Fruit fly (Drosophila melanogaster) whole organism, wandering third instar larva: ENCODE results near the gene APC4.

Experiments
- CG9705 ChIP-seq: fragments of 200-800 bp; sonication (Bioruptor generic); optimal IDR thresholded peaks from 2 replicates; lab custom pipeline; 2018; ENCODE audit warnings: missing biosample characterization, mild to moderate bottlenecking, missing genetic modification characterization
- CrebA ChIP-seq: fragments of 200-800 bp; sonication (Bioruptor generic); optimal IDR thresholded peaks from 2 replicates; lab custom pipeline; 2016; ENCODE audit warnings: missing biosample characterization, mild to moderate bottlenecking, missing genetic modification characterization, borderline replicate concordance
- Dfd ChIP-seq: fragments of >200 bp; optimal IDR thresholded peaks from 2 replicates; lab custom pipeline; 2017; ENCODE audit warnings: missing biosample characterization, missing genetic modification characterization
- GATAd ChIP-seq: sonication (Bioruptor generic); optimal IDR thresholded peaks from 2 replicates; lab custom pipeline; 2016; ENCODE audit warnings: missing biosample characterization, missing genetic modification characterization
- HLH106 ChIP-seq: fragments of 200-800 bp; optimal IDR thresholded peaks from 3 replicates; lab custom pipeline; 2019; ENCODE audit warnings: missing biosample characterization, mild to moderate bottlenecking, missing genetic modification characterization, moderate library complexity
- Hr78 ChIP-seq: fragments of >200 bp; optimal IDR thresholded peaks from 2 replicates; lab custom pipeline; 2017; ENCODE audit warnings: missing biosample characterization, missing genetic modification characterization
- Mio ChIP-seq: sonication (Bioruptor generic); optimal IDR thresholded peaks from 2 replicates; lab custom pipeline; 2016; ENCODE audit warnings: missing biosample characterization, missing genetic modification characterization
- Myc ChIP-seq: fragments of >200 bp; optimal IDR thresholded peaks from 2 replicates; lab custom pipeline; 2017
- OdsH ChIP-seq: fragments of 200-800 bp; sonication (Bioruptor generic); optimal IDR thresholded peaks from 2 replicates; lab custom pipeline; 2016; ENCODE audit warnings: missing biosample characterization, mild to moderate bottlenecking, missing genetic modification characterization
- Sp1 ChIP-seq: fragments of 200-800 bp; sonication (Bioruptor generic); optimal IDR thresholded peaks from 3 replicates; lab custom pipeline; 2019; ENCODE audit warnings: missing biosample characterization, mild to moderate bottlenecking, missing genetic modification characterization, moderate library complexity
- brk ChIP-seq: fragments of 200-800 bp; sonication (Bioruptor generic); optimal IDR thresholded peaks from 2 replicates; lab custom pipeline; 2016; ENCODE audit warnings: missing biosample characterization, mild to moderate bottlenecking, missing genetic modification characterization
- dmrt93B ChIP-seq: fragments of 200-800 bp; sonication (Bioruptor generic); optimal IDR thresholded peaks from 2 replicates; lab custom pipeline; 2018; ENCODE audit warnings: missing biosample characterization, mild to moderate bottlenecking, missing genetic modification characterization
- foxo ChIP-seq, 2 experiments: fragments of 200-800 bp; sonication (Bioruptor generic); optimal IDR thresholded peaks; 2 replicates in 1 of 2; 3 replicates in 1 of 2; lab custom pipeline; 2016 to 2017; ENCODE audit warnings: missing biosample characterization in 2 of 2, missing genetic modification characterization in 2 of 2
- fru ChIP-seq: fragments of 200-800 bp; sonication (Bioruptor generic); optimal IDR thresholded peaks from 3 replicates; lab custom pipeline; 2016; ENCODE audit warnings: missing biosample characterization, mild to moderate bottlenecking, missing genetic modification characterization
- h ChIP-seq: fragments of 200-800 bp; sonication (Bioruptor generic); optimal IDR thresholded peaks from 3 replicates; lab custom pipeline; 2016; ENCODE audit warnings: missing biosample characterization, mild to moderate bottlenecking, missing genetic modification characterization
- lola ChIP-seq: fragments of >200 bp; optimal IDR thresholded peaks from 2 replicates; lab custom pipeline; 2017; ENCODE audit warnings: missing biosample characterization, missing genetic modification characterization
- pan ChIP-seq: fragments of >200 bp; optimal IDR thresholded peaks from 2 replicates; lab custom pipeline; 2017
- psq ChIP-seq: fragments of 200-800 bp; sonication (Bioruptor generic); optimal IDR thresholded peaks from 3 replicates; lab custom pipeline; 2017; ENCODE audit warnings: missing biosample characterization, mild to moderate bottlenecking, missing genetic modification characterization, moderate library complexity
- rgr ChIP-seq: fragments of 200-800 bp; sonication (Bioruptor generic); optimal IDR thresholded peaks from 3 replicates; lab custom pipeline; 2016; ENCODE audit warnings: missing biosample characterization, mild to moderate bottlenecking, missing genetic modification characterization
- sv ChIP-seq: fragments of 200-800 bp; sonication (Bioruptor generic); optimal IDR thresholded peaks from 3 replicates; lab custom pipeline; 2016; ENCODE audit warnings: missing biosample characterization, missing genetic modification characterization
- usp ChIP-seq: fragments of >200 bp; optimal IDR thresholded peaks from 2 replicates; lab custom pipeline; 2017; ENCODE audit warnings: missing biosample characterization, missing genetic modification characterization
- woc ChIP-seq: sonication (Bioruptor generic); optimal IDR thresholded peaks from 2 replicates; lab custom pipeline; 2016; ENCODE audit warnings: missing biosample characterization, mild to moderate bottlenecking, missing genetic modification characterization

The APC4 gene

dm6 chrX:9130243-9130642, 47.5 kb downstream of the APC4 start:
- no peak for TF ChIP-seq sv
- TF ChIP-seq, all 38 proteins: peak for 0

DNA sequence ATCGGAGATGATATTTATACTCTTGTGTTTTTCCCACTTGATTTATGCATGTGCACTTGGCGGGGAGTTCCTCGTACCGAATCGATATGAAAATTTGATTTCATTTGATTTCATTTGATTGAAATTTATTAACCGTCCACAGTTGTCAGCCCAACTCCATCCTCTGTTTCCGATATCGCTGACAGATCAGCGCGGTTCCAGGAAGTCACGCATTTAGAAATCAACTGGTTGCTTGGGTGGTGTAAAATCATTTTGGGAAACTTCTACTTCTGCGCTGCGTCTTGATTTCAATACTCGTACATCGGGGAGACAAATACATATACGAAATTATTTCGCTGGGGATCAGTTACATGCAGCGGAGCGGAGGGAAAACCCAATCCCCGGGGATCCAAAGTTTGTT, 48.8 kb downstream of the APC4 start:
- no peak for TF ChIP-seq foxo (GFP tag; optimal IDR thresholded peaks at IDR 0.05; lab: Kevin White, UChicago)
- TF ChIP-seq brk (GFP tag; lab: Kevin White, UChicago), result no peak
- no peak for TF ChIP-seq fru (GFP tag; lab: Kevin White, UChicago)
- no peak for TF ChIP-seq lola (GFP tag; lab: Kevin White, UChicago)
- TF ChIP-seq OdsH, result no peak
- no peak for TF ChIP-seq Mio (GFP tag; lab: Kevin White, UChicago)

dm6 chrX:9132589-9133237, 50.0 kb downstream of the APC4 start:
- no peak for TF ChIP-seq rgr (GFP tag; lab: Kevin White, UChicago)
- no peak for TF ChIP-seq pan (lab: Kevin White, UChicago)
- no peak for TF ChIP-seq OdsH
- no peak for TF ChIP-seq Hr78
- no peak for TF ChIP-seq Sp1 (GFP tag; lab: Kevin White, UChicago)
- TF ChIP-seq Myc (lab: Kevin White, UChicago), result no peak
- TF ChIP-seq sv, result no peak

- no peak for TF ChIP-seq h
These were observed 51.0 kb downstream of the APC4 start for dm6 chrX:9133577-9134240.

dm6 chrX:9134241-9134849, 51.6 kb downstream of the APC4 start:
- TF ChIP-seq HLH106 (tag; lab: Kevin White, UChicago) (no peak), Dfd (GFP tag; lab: Kevin White, UChicago) (peak; percentile 22)

dm6 chrX:9134922-9135453, 52.3 kb downstream of the APC4 start, which contains the start of gene fend:
TSS of gene fend (minus strand) at chrX:9135099.
- peak; percentile 41 for TF ChIP-seq Sp1 (GFP tag; lab: Kevin White, UChicago)
- peak; percentile 22 for TF ChIP-seq fru (GFP tag; lab: Kevin White, UChicago)
- peak; percentile 26 for TF ChIP-seq rgr (GFP tag; lab: Kevin White, UChicago)
- peak; percentile 28 for TF ChIP-seq psq (GFP tag; lab: Kevin White, UChicago)
- TF ChIP-seq usp (GFP tag; lab: Kevin White, UChicago), result no peak
- no peak for TF ChIP-seq dmrt93B
- TF ChIP-seq Myc (lab: Kevin White, UChicago), result peak; percentile 92
- TF ChIP-seq HLH106 (tag; lab: Kevin White, UChicago), result peak; percentile 18
- TF ChIP-seq CrebA (GFP tag; lab: Kevin White, UChicago), result no peak
- TF ChIP-seq CG9705 (GFP tag; lab: Kevin White, UChicago), result peak; percentile 32
- TF ChIP-seq GATAd (GFP tag; lab: Kevin White, UChicago), result no peak
- peak in 1 of 2 experiments; percentile 15 for TF ChIP-seq foxo (GFP tag; optimal IDR thresholded peaks at IDR 0.05; lab: Kevin White, UChicago)
- TF ChIP-seq woc (GFP tag; lab: Kevin White, UChicago), result peak; percentile 76
- peak; percentile 17 for TF ChIP-seq brk (GFP tag; lab: Kevin White, UChicago)
- peak; percentile 27 for TF ChIP-seq h
- TF ChIP-seq, all 38 proteins: peak for 11
